Fruit fly (Drosophila melanogaster): ENCODE results near the gene E5.

E5 gene

dm6 chr3R:13884929-13885328 is 10.2 kb upstream of the E5 start (continued):
- TF ChIP-seq sc (optimal IDR thresholded peaks at IDR 0.05) (no peak), sc (GFP tag; optimal IDR thresholded peaks at IDR 0.05) (peak; percentile 11), Kr (GFP tag; optimal IDR thresholded peaks at IDR 0.05) (no peak), CG17328 (GFP tag; IDR thresholded peaks at IDR 0.05) (peak; percentile 69), CG30431 (GFP tag; optimal IDR thresholded peaks at IDR 0.05) (peak; percentile 32), sisA (GFP tag; IDR thresholded peaks at IDR 0.05) (0 out of 2 replicates have a peak, but pooled peaks have one; percentile 6), CG10959 (GFP tag; IDR thresholded peaks at IDR 0.05) (peak; percentile 36; the same call in 1 of the 2 replicates), CG16815 (GFP tag; optimal IDR thresholded peaks at IDR 0.05) (peak; percentile 14), CG11093 (GFP tag; IDR thresholded peaks at IDR 0.05) (0 out of 3 replicates have a peak, but pooled peaks have one; percentile 22), insv (GFP tag; optimal IDR thresholded peaks at IDR 0.05) (no peak), tin (GFP tag; optimal IDR thresholded peaks at IDR 0.05) (peak; percentile 53), sd (tag; optimal IDR thresholded peaks at IDR 0.05) (no peak), CG8089 (GFP tag; optimal IDR thresholded peaks at IDR 0.05) (peak; percentile 10), zfh1 (GFP tag; IDR thresholded peaks at IDR 0.05) (peak; percentile 70), otp (GFP tag; IDR thresholded peaks at IDR 0.05) (peak; percentile 56; the same call in 2 of the 3 replicates), fu2 (GFP tag; optimal IDR thresholded peaks at IDR 0.05) (no peak), ERR (GFP tag; optimal IDR thresholded peaks at IDR 0.05) (no peak), CG4424 (GFP tag; optimal IDR thresholded peaks at IDR 0.05) (peak; percentile 47), Camta (GFP tag; optimal IDR thresholded peaks at IDR 0.05) (peak; percentile 1), Spps (tag; optimal IDR thresholded peaks at IDR 0.05) (peak; percentile 28), CG15269 (tag; optimal IDR thresholded peaks at IDR 0.05) (no peak), lola (GFP tag; optimal IDR thresholded peaks at IDR 0.05) (peak in 1 of 3 experiments; percentile 53), slp2 (GFP tag; optimal IDR thresholded peaks at IDR 0.05) (peak; percentile 6), Hr3 (GFP tag; optimal IDR thresholded peaks at IDR 0.05) (no peak), Antp (GFP tag; optimal IDR thresholded peaks at IDR 0.05) (peak; percentile 3), chm (GFP tag; IDR thresholded peaks at IDR 0.05) (peak; percentile 11; the same call in 1 of the 2 replicates), CG15601 (tag; optimal IDR thresholded peaks at IDR 0.05) (peak; percentile 29), pfk (GFP tag; optimal IDR thresholded peaks at IDR 0.05) (no peak), ems (GFP tag; optimal IDR thresholded peaks at IDR 0.05) (no peak), ranshi (GFP tag; IDR thresholded peaks at IDR 0.05) (peak; percentile 56; the same call in 1 of the 2 replicates), CG17186 (GFP tag; optimal IDR thresholded peaks at IDR 0.05) (no peak), CG2875 (GFP tag; optimal IDR thresholded peaks at IDR 0.05) (no peak), CG8765 (GFP tag; IDR thresholded peaks at IDR 0.05) (peak; percentile 31; the same call in 1 of the 2 replicates), ttk (GFP tag; IDR thresholded peaks at IDR 0.05) (peak; percentile 26; the same call in 1 of the 2 replicates), eyg (GFP tag; optimal IDR thresholded peaks at IDR 0.05) (no peak), CG14050 (GFP tag; IDR thresholded peaks at IDR 0.05) (no peak), CG12236 (GFP tag; optimal IDR thresholded peaks at IDR 0.05) (peak; percentile 8), CG11504 (tag; optimal IDR thresholded peaks at IDR 0.05) (peak; percentile 34), chinmo (GFP tag; IDR thresholded peaks at IDR 0.05; ENCODE audit: partially characterized antibody) (no peak), gsb-n (tag; optimal IDR thresholded peaks at IDR 0.05) (peak; percentile 18), CG2712 (tag; optimal IDR thresholded peaks at IDR 0.05) (peak; percentile 74), CG14667 (GFP tag; IDR thresholded peaks at IDR 0.05) (0 out of 2 replicates have a peak, but pooled peaks have one; percentile 5), bsh (GFP tag; optimal IDR thresholded peaks at IDR 0.05) (peak in 1 of 2 experiments; percentile 64), Atf-2 (GFP tag; optimal IDR thresholded peaks at IDR 0.05) (peak; percentile 46), CG1603 (tag; optimal IDR thresholded peaks at IDR 0.05) (peak; percentile 4), hkb (optimal IDR thresholded peaks at IDR 0.05) (no peak), hkb (GFP tag; IDR thresholded peaks at IDR 0.05) (peak; percentile 12; the same call in 1 of the 2 replicates), Sry-β (GFP tag; optimal IDR thresholded peaks at IDR 0.05) (no peak), CG31441 (GFP tag; IDR thresholded peaks at IDR 0.05) (0 out of 2 replicates have a peak, but pooled peaks have one; percentile 30), ap (GFP tag; IDR thresholded peaks at IDR 0.05) (0 out of 2 replicates have a peak, but pooled peaks have one; percentile 13), ase (GFP tag; IDR thresholded peaks at IDR 0.05) (peak; percentile 49; the same call in 1 of the 3 replicates)

All from whole organism, embryonic.